Fruit fly (Drosophila melanogaster): ENCODE measurements around the gene CG46525.

CG46525 gene

DNA sequence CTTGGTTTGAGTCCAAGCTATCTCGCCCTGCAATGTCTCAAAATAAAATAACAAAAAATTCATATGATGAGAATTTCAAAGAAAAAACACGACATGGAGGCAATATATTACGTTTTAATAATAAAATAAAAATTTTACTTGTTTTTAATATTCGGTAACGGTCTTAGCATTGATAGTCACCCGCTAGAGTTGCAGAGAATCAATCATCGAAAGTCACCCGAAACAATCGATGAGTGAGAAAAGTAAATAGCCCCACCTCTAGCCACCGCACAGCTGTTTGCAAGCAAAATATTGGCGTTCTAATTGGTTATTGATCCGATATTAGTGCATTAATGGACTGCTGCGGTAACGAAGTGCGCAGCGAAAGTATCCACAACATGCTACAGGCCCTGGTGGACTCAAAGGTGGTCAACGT lies 966 bp downstream of the CG46525 start, which contains the start of gene CG34250 (continued):
- peak; percentile 66 for TF ChIP-seq CG9932 (GFP tag; IDR thresholded peaks at IDR 0.05)
- peak; percentile 59 for TF ChIP-seq CG13775 (GFP tag; optimal IDR thresholded peaks at IDR 0.05)
- TF ChIP-seq chn (GFP tag; optimal IDR thresholded peaks at IDR 0.05): no peak
- peak; percentile 75 for TF ChIP-seq YL-1 (GFP tag; optimal IDR thresholded peaks at IDR 0.05)
- TF ChIP-seq row (GFP tag; IDR thresholded peaks at IDR 0.05): peak; percentile 47; the same call in 1 of the 3 replicates
- no peak for TF ChIP-seq CG12299 (tag; optimal IDR thresholded peaks at IDR 0.05)
- TF ChIP-seq CG8290 (GFP tag; optimal IDR thresholded peaks at IDR 0.05): peak; percentile 34
- TF ChIP-seq CG8290 (tag; optimal IDR thresholded peaks at IDR 0.05): peak in 1 of 2 experiments; percentile 32
- peak; percentile 75 for TF ChIP-seq CG16813 (GFP tag; IDR thresholded peaks at IDR 0.05; ENCODE audit: partially characterized antibody)
- TF ChIP-seq stc (GFP tag; IDR thresholded peaks at IDR 0.05): no peak
- TF ChIP-seq CG4617 (GFP tag; optimal IDR thresholded peaks at IDR 0.05; ENCODE audit: borderline replicate concordance): peak; percentile 74
- no peak for TF ChIP-seq E2f2 (GFP tag; IDR thresholded peaks at IDR 0.05)
- peak; percentile 66 for TF ChIP-seq CTCF (GFP tag; optimal IDR thresholded peaks at IDR 0.05)
- TF ChIP-seq tll (GFP tag; optimal IDR thresholded peaks at IDR 0.05): peak in 1 of 2 experiments; percentile 48
- TF ChIP-seq wek (GFP tag; optimal IDR thresholded peaks at IDR 0.05): no peak
- TF ChIP-seq Dref (GFP tag; IDR thresholded peaks at IDR 0.05): peak; percentile 89
- TF ChIP-seq ham (GFP tag; IDR thresholded peaks at IDR 0.05): no peak
- TF ChIP-seq Bdp1 (GFP tag; optimal IDR thresholded peaks at IDR 0.05): peak; percentile 11
- peak; percentile 58 for TF ChIP-seq CG15601 (tag; optimal IDR thresholded peaks at IDR 0.05)
- peak; percentile 5 for TF ChIP-seq CG2202 (tag; optimal IDR thresholded peaks at IDR 0.05)
- peak; percentile 63 for TF ChIP-seq Myb (GFP tag; optimal IDR thresholded peaks at IDR 0.05)
- peak; percentile 75 for TF ChIP-seq Sin3A (optimal IDR thresholded peaks at IDR 0.05)
- TF ChIP-seq zfh2 (GFP tag; optimal IDR thresholded peaks at IDR 0.05): peak; percentile 14
- TF ChIP-seq nmo (GFP tag; optimal IDR thresholded peaks at IDR 0.05): peak; percentile 70
- peak; percentile 23 for TF ChIP-seq hkb (optimal IDR thresholded peaks at IDR 0.05)
- no peak; the same call in 1 of the 2 replicates for TF ChIP-seq hkb (GFP tag; IDR thresholded peaks at IDR 0.05)
- no peak for TF ChIP-seq ken (GFP tag; IDR thresholded peaks at IDR 0.05)
- TF ChIP-seq Sry-β (GFP tag; optimal IDR thresholded peaks at IDR 0.05): peak; percentile 1
- TF ChIP-seq Max (GFP tag; optimal IDR thresholded peaks at IDR 0.05): peak; percentile 53
- peak; percentile 31 for TF ChIP-seq CG9727 (GFP tag; optimal IDR thresholded peaks at IDR 0.05)
- TF ChIP-seq CG9797 (GFP tag; optimal IDR thresholded peaks at IDR 0.05): peak; percentile 52
- no peak for TF ChIP-seq CkIIα-i1 (GFP tag; IDR thresholded peaks at IDR 0.05)
- TF ChIP-seq Pdp1 (GFP tag; optimal IDR thresholded peaks at IDR 0.05): peak in 1 of 2 experiments; percentile 2
- TF ChIP-seq knrl (GFP tag; IDR thresholded peaks at IDR 0.05; ENCODE audit: partially characterized antibody): peak; percentile 83
- TF ChIP-seq kay (GFP tag; optimal IDR thresholded peaks at IDR 0.05): peak; percentile 6
- TF ChIP-seq Dek (tag; optimal IDR thresholded peaks at IDR 0.05): peak; percentile 43
- TF ChIP-seq CG7745 (tag; optimal IDR thresholded peaks at IDR 0.05): no peak
- peak; percentile 60; the same call in 1 of the 2 replicates for TF ChIP-seq CG31441 (GFP tag; IDR thresholded peaks at IDR 0.05)
- no peak for TF ChIP-seq CG3407 (GFP tag; optimal IDR thresholded peaks at IDR 0.05)
- no peak for TF ChIP-seq bowl (GFP tag; IDR thresholded peaks at IDR 0.05)
- no peak for TF ChIP-seq sima (GFP tag; optimal IDR thresholded peaks at IDR 0.05)
- no peak for TF ChIP-seq ttk (GFP tag; IDR thresholded peaks at IDR 0.05)
- TF ChIP-seq B-H2 (GFP tag; optimal IDR thresholded peaks at IDR 0.05): peak; percentile 60
- peak; percentile 63 for TF ChIP-seq phol (tag; optimal IDR thresholded peaks at IDR 0.05)
- TF ChIP-seq Dip3 (GFP tag; optimal IDR thresholded peaks at IDR 0.05): peak; percentile 19
- no peak for TF ChIP-seq CG2875 (GFP tag; optimal IDR thresholded peaks at IDR 0.05)
- peak; percentile 82 for TF ChIP-seq CG6791 (GFP tag; IDR thresholded peaks at IDR 0.05; ENCODE audit: partially characterized antibody)
- TF ChIP-seq Elba2 (GFP tag; optimal IDR thresholded peaks at IDR 0.05): peak; percentile 68
- TF ChIP-seq Atf-2 (GFP tag; optimal IDR thresholded peaks at IDR 0.05): no peak
- TF ChIP-seq Hr78 (GFP tag; optimal IDR thresholded peaks at IDR 0.05): no peak
- TF ChIP-seq CG7839 (tag; optimal IDR thresholded peaks at IDR 0.05): peak; percentile 9
- peak; percentile 44 for TF ChIP-seq Hsf (GFP tag; optimal IDR thresholded peaks at IDR 0.05)
